Worm (Caenorhabditis elegans) whole organism, L3 larva: ENCODE results near the gene tnt-3.

ENCODE experiments used
- nhr-237 ChIP-seq: fragments of 150-350 bp; optimal IDR thresholded peaks from 2 replicates; lab custom pipeline; 2014; ENCODE audit warnings: missing biosample characterization, missing genetic modification characterization
- nhr-28 ChIP-seq: fragments of 150-350 bp; optimal IDR thresholded peaks from 2 replicates; lab custom pipeline; 2014; ENCODE audit warnings: missing biosample characterization, missing genetic modification characterization

DNA sequence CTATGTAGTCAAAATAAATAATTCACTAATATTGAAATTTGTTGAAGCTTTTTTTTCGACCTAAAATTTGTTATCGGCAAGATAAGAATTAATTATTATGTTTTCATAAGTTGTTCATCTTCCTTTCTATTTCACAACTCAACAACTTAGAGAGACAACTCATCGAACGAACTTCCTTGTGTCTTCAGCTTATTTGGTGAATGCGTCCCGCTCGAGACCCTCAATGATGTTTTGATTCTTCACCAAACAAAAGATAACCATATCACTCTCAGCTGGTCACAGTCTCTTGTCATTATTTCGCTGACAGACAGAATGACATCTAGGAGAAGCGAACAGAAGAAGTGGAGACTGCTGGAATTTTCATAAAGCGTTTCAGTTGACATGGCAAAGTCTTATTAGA lies 39.8 kb upstream of the tnt-3 start:
- TF ChIP-seq nhr-28: no peak
- TF ChIP-seq nhr-237: no peak
